Worm (Caenorhabditis elegans): ENCODE results near the gene fbxa-167.
A peak's percentile ranks its signal among the peaks of the same experiment; 100 is the strongest.

fbxa-167 gene

DNA sequence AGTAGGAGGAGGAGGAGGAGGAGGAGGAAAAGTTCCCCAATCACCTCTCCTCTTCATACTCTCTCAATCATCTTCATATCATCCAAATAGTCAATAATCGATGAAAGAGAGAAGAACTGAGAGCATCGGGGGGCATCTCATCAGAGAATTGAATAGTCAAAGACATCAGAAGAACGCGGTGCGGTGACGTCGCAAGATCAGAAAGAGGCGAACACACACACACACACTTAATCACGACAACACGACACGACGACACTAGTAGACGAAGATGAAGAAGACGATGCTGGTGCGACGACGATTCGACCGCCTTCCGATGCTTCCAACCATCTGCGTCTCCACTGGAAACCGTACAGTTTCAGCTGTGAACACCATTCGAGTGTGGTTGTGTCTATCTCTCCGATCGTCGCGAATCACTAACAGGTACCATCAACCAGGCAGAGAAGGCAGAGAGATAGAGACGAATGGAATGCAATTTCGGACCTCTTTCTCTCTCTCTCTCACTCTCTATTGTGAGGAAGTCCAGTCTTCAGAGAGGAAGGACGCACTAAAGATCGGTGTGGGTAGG lies 37.3 kb downstream of the fbxa-167 start (continued):
- TF ChIP-seq zfp-2 (tag; optimal IDR thresholded peaks at IDR 0.05) (no peak), mep-1 (tag; optimal IDR thresholded peaks at IDR 0.05) (no peak), nhr-11 (tag; optimal IDR thresholded peaks at IDR 0.05) (no peak), madf-5 (GFP tag; IDR thresholded peaks at IDR 0.05) (no peak), nhr-25 (tag; optimal IDR thresholded peaks at IDR 0.05; ENCODE audit: borderline replicate concordance, insufficient read depth) (peak; percentile 56), nhr-111 (GFP tag; optimal IDR thresholded peaks at IDR 0.05) (no peak), D1046.2 (GFP tag; IDR thresholded peaks at IDR 0.05) (no peak), lin-13 (GFP tag; optimal IDR thresholded peaks at IDR 0.05) (no peak), dmd-6 (GFP tag; IDR thresholded peaks at IDR 0.05) (peak; percentile 27), nhr-6 (tag; optimal IDR thresholded peaks at IDR 0.05) (no peak), T20F7.1 (GFP tag; optimal IDR thresholded peaks at IDR 0.05) (no peak), ceh-82 (tag; optimal IDR thresholded peaks at IDR 0.05) (no peak), nhr-10 (tag; optimal IDR thresholded peaks at IDR 0.05) (peak; percentile 55), mes-2 (tag; optimal IDR thresholded peaks at IDR 0.05; ENCODE audit: poor library complexity, severe bottlenecking) (no peak)

DNA sequence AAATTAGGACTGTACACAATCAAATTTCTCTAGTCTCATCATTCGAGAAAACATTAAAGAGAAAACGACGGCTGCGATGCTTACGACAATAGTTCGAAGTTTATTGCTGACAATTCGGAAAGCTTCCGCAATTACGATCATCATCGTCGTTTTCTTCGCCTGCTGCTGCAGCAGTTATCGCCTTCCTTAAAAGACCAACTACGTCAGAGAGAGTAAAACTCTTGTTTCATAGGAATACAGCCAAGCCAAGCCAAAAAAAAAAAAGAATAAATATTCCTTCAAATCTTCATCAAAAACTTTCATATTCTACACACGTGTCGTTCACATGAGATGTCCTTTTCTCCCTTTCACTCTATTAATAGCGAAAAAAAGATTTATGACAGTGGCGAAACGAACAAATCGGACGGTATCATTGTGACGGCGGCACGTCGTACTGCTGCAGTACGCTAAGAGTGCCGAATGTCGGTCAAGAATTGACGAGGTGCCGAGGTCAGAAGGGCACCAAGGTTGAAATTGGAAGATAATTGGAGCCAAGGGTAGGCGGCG lies 38.6 kb downstream of the fbxa-167 start:
- TF ChIP-seq ceh-44 (GFP tag; IDR thresholded peaks at IDR 0.05) (no peak), snpc-1.2 (GFP tag; IDR thresholded peaks at IDR 0.05) (no peak), mxl-2 (GFP tag; conservative IDR thresholded peaks at IDR 0.05) (0 out of 2 replicates have a peak, but pooled peaks have one; percentile 9), nhr-77 (tag; optimal IDR thresholded peaks at IDR 0.05) (peak; percentile 5), fkh-10 (GFP tag; optimal IDR thresholded peaks at IDR 0.05) (no peak), spr-1 (tag; optimal IDR thresholded peaks at IDR 0.05) (no peak), lir-3 (tag; optimal IDR thresholded peaks at IDR 0.05) (no peak), tag-97 (GFP tag; IDR thresholded peaks at IDR 0.05) (no peak), rbr-2 (tag; optimal IDR thresholded peaks at IDR 0.05) (no peak), set-16 (GFP tag; IDR thresholded peaks at IDR 0.05) (no peak), dmd-8 (GFP tag; IDR thresholded peaks at IDR 0.05) (no peak), aly-2 (tag; optimal IDR thresholded peaks at IDR 0.05) (no peak), lin-13 (GFP tag; optimal IDR thresholded peaks at IDR 0.05) (no peak), pha-4 (GFP tag; IDR thresholded peaks at IDR 0.05) (no peak), pha-4 (tag; optimal IDR thresholded peaks at IDR 0.05) (no peak), F44E2.7 (GFP tag; IDR thresholded peaks at IDR 0.05) (no peak), lin-29 (GFP tag; IDR thresholded peaks at IDR 0.05) (no peak), hif-1 (tag; optimal IDR thresholded peaks at IDR 0.05) (no peak), nhr-28 (tag; optimal IDR thresholded peaks at IDR 0.05) (peak; percentile 51), ceh-82 (tag; optimal IDR thresholded peaks at IDR 0.05) (no peak), zag-1 (tag; optimal IDR thresholded peaks at IDR 0.05) (no peak), sdz-12 (GFP tag; optimal IDR thresholded peaks at IDR 0.05) (no peak), mes-2 (tag; optimal IDR thresholded peaks at IDR 0.05; ENCODE audit: poor library complexity, severe bottlenecking) (no peak), hmg-1.1 (GFP tag; IDR thresholded peaks at IDR 0.05) (no peak), egl-43 (GFP tag; IDR thresholded peaks at IDR 0.05) (no peak), hlh-11 (tag; optimal IDR thresholded peaks at IDR 0.05) (peak; percentile 41), ceh-32 (tag; optimal IDR thresholded peaks at IDR 0.05; ENCODE audit: poor library complexity) (no peak), daf-12 (tag; optimal IDR thresholded peaks at IDR 0.05) (no peak), pqm-1 (tag; optimal IDR thresholded peaks at IDR 0.05) (no peak), daf-19 (GFP tag; conservative IDR thresholded peaks at IDR 0.05) (no peak), lin-38 (GFP tag; IDR thresholded peaks at IDR 0.05) (no peak), nhr-41 (GFP tag; IDR thresholded peaks at IDR 0.05) (no peak), nhr-42 (GFP tag; IDR thresholded peaks at IDR 0.05) (no peak), ceh-28 (tag; optimal IDR thresholded peaks at IDR 0.05) (no peak), mep-1 (tag; optimal IDR thresholded peaks at IDR 0.05) (no peak), cey-2 (tag; optimal IDR thresholded peaks at IDR 0.05; ENCODE audit: borderline replicate concordance, insufficient read depth) (peak; percentile 16), fos-1 (tag; optimal IDR thresholded peaks at IDR 0.05) (no peak), ztf-11 (tag; optimal IDR thresholded peaks at IDR 0.05) (no peak), Y75B8A.6 (GFP tag; IDR thresholded peaks at IDR 0.05) (no peak), nhr-10 (tag; optimal IDR thresholded peaks at IDR 0.05) (no peak)
